Fruit fly (Drosophila melanogaster): ENCODE measurements around the gene Sec61gamma.

Sec61gamma gene

DNA sequence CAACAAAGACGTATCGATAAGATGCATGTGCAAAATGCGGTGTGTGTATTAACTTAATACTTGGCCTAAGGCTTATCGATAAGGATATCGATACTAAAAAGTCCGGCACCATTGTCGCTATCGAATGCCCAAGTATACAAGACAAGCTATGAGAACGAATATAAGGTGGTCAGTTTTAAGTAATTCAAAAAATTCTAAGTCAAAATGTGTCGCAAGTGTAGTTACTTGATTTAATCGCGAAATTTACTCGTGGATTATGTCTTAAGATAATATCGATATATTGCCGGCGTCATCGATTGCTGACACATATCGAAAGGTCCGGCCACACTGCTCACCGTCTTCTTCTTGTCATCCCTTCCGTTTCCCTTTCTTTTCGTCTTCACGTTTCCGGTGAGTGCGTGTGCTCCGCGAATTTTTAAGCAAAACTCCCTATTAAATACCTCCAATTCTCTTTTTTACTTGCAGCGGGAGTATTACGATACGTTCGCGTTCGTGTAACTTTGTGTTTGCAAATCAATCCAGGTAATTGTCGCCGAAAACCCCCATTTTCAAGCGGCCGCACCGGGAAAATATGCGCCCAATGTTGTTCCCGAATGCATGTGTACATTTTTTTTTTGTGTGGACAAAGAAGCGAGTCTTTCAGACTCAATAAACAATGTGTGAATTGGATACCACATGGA is 45.3 kb upstream of the Sec61gamma start, which contains the start of gene RpS10b (continued):
- TF ChIP-seq TFAM (GFP tag; optimal IDR thresholded peaks at IDR 0.05) (peak; percentile 68), sqz (GFP tag; optimal IDR thresholded peaks at IDR 0.05) (peak; percentile 94), CG2712 (tag; optimal IDR thresholded peaks at IDR 0.05) (peak; percentile 74), CG12104 (GFP tag; optimal IDR thresholded peaks at IDR 0.05) (peak; percentile 94)

DNA sequence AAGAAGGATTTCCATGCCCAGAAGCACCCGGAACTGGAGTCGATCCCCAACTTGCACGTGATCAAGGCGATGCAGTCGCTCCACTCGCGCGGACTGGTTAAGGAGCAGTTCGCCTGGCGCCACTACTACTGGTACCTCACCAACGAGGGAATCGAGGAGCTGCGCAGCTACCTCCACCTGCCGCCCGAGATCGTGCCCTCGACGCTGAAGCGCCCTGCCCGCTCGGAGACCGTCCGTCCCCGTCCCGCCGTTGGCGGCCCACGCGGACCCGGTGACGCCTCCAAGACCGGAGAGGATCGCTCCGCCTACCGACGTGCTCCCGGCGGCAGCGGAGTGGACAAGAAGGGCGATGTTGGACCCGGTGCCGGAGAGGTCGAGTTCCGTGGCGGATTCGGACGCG is 44.6 kb upstream of the Sec61gamma start:
- TF ChIP-seq Mes4 (GFP tag; optimal IDR thresholded peaks at IDR 0.05) (no peak), chm (GFP tag; IDR thresholded peaks at IDR 0.05) (peak; percentile 44; the same call in 1 of the 2 replicates), ci (GFP tag; IDR thresholded peaks at IDR 0.05) (peak; percentile 46; the same call in 1 of the 3 replicates), sens (GFP tag) (peak; percentile 78), Fer2 (tag; optimal IDR thresholded peaks at IDR 0.05) (no peak), ken (GFP tag; IDR thresholded peaks at IDR 0.05) (0 out of 3 replicates have a peak, but pooled peaks have one; percentile 15), Med (GFP tag) (peak; percentile 75)

- TF ChIP-seq Camta (GFP tag; optimal IDR thresholded peaks at IDR 0.05) (no peak), hth (optimal IDR thresholded peaks at IDR 0.05) (no peak), tio (GFP tag; optimal IDR thresholded peaks at IDR 0.05) (no peak), Nf-YC (tag; optimal IDR thresholded peaks at IDR 0.05) (peak; percentile 16), CG3847 (GFP tag; IDR thresholded peaks at IDR 0.05) (no peak), CG9727 (GFP tag; optimal IDR thresholded peaks at IDR 0.05) (no peak), HmgZ (tag; optimal IDR thresholded peaks at IDR 0.05) (peak; percentile 66), CG10431 (GFP tag; optimal IDR thresholded peaks at IDR 0.05) (no peak), CG14667 (GFP tag; IDR thresholded peaks at IDR 0.05) (no peak), Dad (GFP tag; optimal IDR thresholded peaks at IDR 0.05) (no peak), Hand (GFP tag; optimal IDR thresholded peaks at IDR 0.05) (no peak), CG16813 (GFP tag; IDR thresholded peaks at IDR 0.05; ENCODE audit: partially characterized antibody) (peak; percentile 93), B-H1 (GFP tag; IDR thresholded peaks at IDR 0.05) (no peak), CG11504 (tag; optimal IDR thresholded peaks at IDR 0.05) (peak; percentile 10), tx (GFP tag; optimal IDR thresholded peaks at IDR 0.05) (no peak), Adf1 (GFP tag; IDR thresholded peaks at IDR 0.05) (no peak), hkb (optimal IDR thresholded peaks at IDR 0.05) (no peak), hkb (GFP tag; IDR thresholded peaks at IDR 0.05) (no peak), crol (GFP tag; IDR thresholded peaks at IDR 0.05) (no peak), cato (GFP tag; optimal IDR thresholded peaks at IDR 0.05; ENCODE audit: borderline replicate concordance) (no peak), btn (GFP tag; optimal IDR thresholded peaks at IDR 0.05) (no peak), Bdp1 (GFP tag; optimal IDR thresholded peaks at IDR 0.05) (no peak), Dip2 (GFP tag; IDR thresholded peaks at IDR 0.05) (no peak), stc (GFP tag; IDR thresholded peaks at IDR 0.05) (no peak), CG3995 (GFP tag; optimal IDR thresholded peaks at IDR 0.05) (peak; percentile 22), p53 (GFP tag; optimal IDR thresholded peaks at IDR 0.05) (no peak), CG15269 (tag; optimal IDR thresholded peaks at IDR 0.05) (no peak), pzg (GFP tag; optimal IDR thresholded peaks at IDR 0.05) (peak; percentile 89), CG13424 (tag; optimal IDR thresholded peaks at IDR 0.05) (no peak), Rfx (GFP tag; IDR thresholded peaks at IDR 0.05) (peak; percentile 7; the same call in 1 of the 2 replicates), ci (GFP tag; IDR thresholded peaks at IDR 0.05) (no peak), CG12155 (GFP tag; optimal IDR thresholded peaks at IDR 0.05) (no peak), Sin3A (optimal IDR thresholded peaks at IDR 0.05) (peak; percentile 17), shn (GFP tag; optimal IDR thresholded peaks at IDR 0.05) (no peak), CG15601 (tag; optimal IDR thresholded peaks at IDR 0.05) (peak; percentile 2), CG33213 (GFP tag; optimal IDR thresholded peaks at IDR 0.05) (peak; percentile 64), Hr51 (GFP tag; optimal IDR thresholded peaks at IDR 0.05) (no peak), tup (GFP tag; optimal IDR thresholded peaks at IDR 0.05) (no peak), Hr3 (GFP tag; optimal IDR thresholded peaks at IDR 0.05) (no peak)
These were observed 41.5 kb upstream of the Sec61gamma start, which contains the start of gene CG14220 for dm6 chrX:19601644-19602043. CG14220 (minus strand) TSS chrX:19601851.

Data from whole organism, embryonic.